Worm (Caenorhabditis elegans) whole organism, young adult: ENCODE measurements around the gene map-2.
A peak's percentile ranks its signal among the peaks of the same experiment; 100 is the strongest.
"Not testable (repeated sequence)": the region's sequence is repeated elsewhere in the genome, so short reads cannot be mapped to it uniquely, and the experiment has no call there.

Experiments used
- B0261.1 ChIP-seq: sonication (generic microtip); optimal IDR thresholded peaks from 2 replicates; lab custom pipeline; 2016; ENCODE audit warnings: mild to moderate bottlenecking, missing genetic modification characterization, moderate library complexity, missing compliant biosample characterization
- C06A6.2 ChIP-seq: fragments of 200-800 bp; sonication (Bioruptor generic); conservative IDR thresholded peaks from 2 replicates; pipeline ENCODE4 v1.3.6; 2022; ENCODE audit warnings: missing genetic modification characterization, missing compliant biosample characterization
- F49E8.2 ChIP-seq: sonication (generic microtip); optimal IDR thresholded peaks from 3 replicates; lab custom pipeline; 2017; ENCODE audit warnings: missing genetic modification characterization, mild to moderate bottlenecking, missing compliant biosample characterization, antibody characterized with exemption, moderate library complexity; ENCODE audit not compliant: insufficient read depth
- F52B5.7 ChIP-seq: sonication (generic microtip); optimal IDR thresholded peaks from 2 replicates; lab custom pipeline; 2016; ENCODE audit warnings: mild to moderate bottlenecking, missing genetic modification characterization, missing compliant biosample characterization
- Y79H2A.3 ChIP-seq: fragments of 200-800 bp; sonication (Bioruptor generic); conservative IDR thresholded peaks from 2 replicates; pipeline ENCODE4 v1.3.6; 2022; ENCODE audit warnings: missing genetic modification reagents, missing genetic modification characterization, missing compliant biosample characterization
- attf-6 ChIP-seq: fragments of 200-800 bp; sonication (Bioruptor generic); IDR thresholded peaks from 2 replicates; pipeline ENCODE4 v1.3.6; 2022; ENCODE audit warnings: missing genetic modification reagents, missing genetic modification characterization, missing compliant biosample characterization
- cebp-2 ChIP-seq: fragments of 200-800 bp; sonication (Bioruptor generic); IDR thresholded peaks from 2 replicates; pipeline ENCODE4 v1.3.6; 2022; ENCODE audit warnings: missing genetic modification characterization, missing compliant biosample characterization
- ceh-100 ChIP-seq: fragments of 200-800 bp; sonication (Bioruptor generic); IDR thresholded peaks from 2 replicates; pipeline ENCODE4 v1.3.6; 2022; ENCODE audit warnings: missing genetic modification reagents, missing genetic modification characterization, missing compliant biosample characterization
- ceh-27 ChIP-seq: fragments of 200-800 bp; sonication (Bioruptor generic); optimal IDR thresholded peaks from 2 replicates; lab custom pipeline; 2018; ENCODE audit warnings: mild to moderate bottlenecking, missing genetic modification characterization, moderate library complexity, missing compliant biosample characterization
- ceh-58 ChIP-seq: fragments of 200-800 bp; sonication (Bioruptor generic); IDR thresholded peaks from 2 replicates; pipeline ENCODE4 v1.3.6; 2022; ENCODE audit warnings: missing genetic modification characterization, missing compliant biosample characterization
- ceh-79 ChIP-seq: sonication (generic microtip); optimal IDR thresholded peaks from 2 replicates; lab custom pipeline; 2017; ENCODE audit warnings: mild to moderate bottlenecking, missing genetic modification characterization, missing compliant biosample characterization
- chd-7 ChIP-seq: sonication (generic microtip); optimal IDR thresholded peaks from 2 replicates; lab custom pipeline; 2016; ENCODE audit warnings: mild to moderate bottlenecking, missing genetic modification characterization, moderate library complexity, missing compliant biosample characterization
- dpff-1 ChIP-seq: sonication (generic microtip); optimal IDR thresholded peaks from 2 replicates; lab custom pipeline; 2017; ENCODE audit warnings: mild to moderate bottlenecking, missing genetic modification characterization, missing compliant biosample characterization
- efl-1 ChIP-seq: fragments of 150-350 bp; optimal IDR thresholded peaks from 2 replicates; lab custom pipeline; 2014; ENCODE audit warnings: missing biosample characterization, missing genetic modification reagents, missing genetic modification characterization
- hmg-20 ChIP-seq: fragments of 200-800 bp; sonication (Bioruptor generic); IDR thresholded peaks from 2 replicates; pipeline ENCODE4 v1.3.6; 2022; ENCODE audit warnings: missing genetic modification reagents, missing genetic modification characterization, missing compliant biosample characterization
- hsf-1 ChIP-seq: fragments of 200-800 bp; sonication (Bioruptor generic); IDR thresholded peaks from 2 replicates; pipeline ENCODE4 v1.3.6; 2022; ENCODE audit warnings: missing genetic modification reagents, missing genetic modification characterization, missing compliant biosample characterization
- let-607 ChIP-seq, 2 experiments: fragments of 200-800 bp in 1 of 2; sonication (Bioruptor generic) in 1 of 2; sonication (generic microtip) in 1 of 2; optimal IDR thresholded peaks; 2 replicates each; lab custom pipeline; 2016 to 2018; ENCODE audit warnings: mild to moderate bottlenecking in 2 of 2, missing compliant biosample characterization in 2 of 2, missing genetic modification characterization in 2 of 2, moderate library complexity in 2 of 2, missing genotype in 1 of 2
- lsy-27 ChIP-seq: sonication (generic microtip); optimal IDR thresholded peaks from 2 replicates; lab custom pipeline; 2017; ENCODE audit warnings: missing genetic modification characterization, mild to moderate bottlenecking, missing compliant biosample characterization, antibody characterized with exemption, missing genotype, borderline replicate concordance; ENCODE audit not compliant: insufficient read depth
- madf-8 ChIP-seq: fragments of 200-800 bp; sonication (Bioruptor generic); conservative IDR thresholded peaks from 2 replicates; pipeline ENCODE4 v1.3.6; 2022; ENCODE audit warnings: missing genetic modification reagents, missing genetic modification characterization, missing compliant biosample characterization
- nhr-179 ChIP-seq: sonication (generic microtip); optimal IDR thresholded peaks from 2 replicates; lab custom pipeline; 2016; ENCODE audit warnings: mild to moderate bottlenecking, missing genetic modification characterization, missing compliant biosample characterization
- rec-8 ChIP-seq, 2 experiments: sonication (generic microtip); optimal IDR thresholded peaks; 2 replicates each; lab custom pipeline; 2016; ENCODE audit warnings: mild to moderate bottlenecking in 2 of 2, missing genetic modification characterization in 2 of 2, missing genetic modification reagents in 2 of 2, missing genotype in 2 of 2, missing biosample characterization in 1 of 2, missing compliant biosample characterization in 1 of 2, moderate library complexity in 1 of 2
- rpc-1 ChIP-seq, 2 experiments: fragments of 150-350 bp in 1 of 2; sonication (generic microtip) in 1 of 2; optimal IDR thresholded peaks; 2 replicates each; lab custom pipeline; 2014 to 2018; ENCODE audit warnings: missing biosample characterization in 1 of 2, missing genetic modification characterization in 1 of 2, missing genetic modification reagents in 1 of 2, missing genotype in 1 of 2
- sdz-38 ChIP-seq: sonication (generic microtip); optimal IDR thresholded peaks from 2 replicates; lab custom pipeline; 2016; ENCODE audit warnings: missing genotype, missing genetic modification characterization, missing compliant biosample characterization
- sea-2 ChIP-seq: fragments of 200-800 bp; sonication (Bioruptor generic); IDR thresholded peaks from 2 replicates; pipeline ENCODE4 v1.3.6; 2022; ENCODE audit warnings: missing genetic modification characterization, missing compliant biosample characterization
- snpc-1.3 ChIP-seq: sonication (generic microtip); optimal IDR thresholded peaks from 2 replicates; lab custom pipeline; 2017; ENCODE audit warnings: missing genetic modification characterization, mild to moderate bottlenecking, missing compliant biosample characterization, antibody characterized with exemption, moderate library complexity, missing genotype, missing genetic modification reagents; ENCODE audit not compliant: insufficient read depth
- snpc-3.4 ChIP-seq: sonication (generic microtip); optimal IDR thresholded peaks from 2 replicates; lab custom pipeline; 2017; ENCODE audit warnings: missing genetic modification characterization, mild to moderate bottlenecking, missing compliant biosample characterization, antibody characterized with exemption, moderate library complexity, missing genotype, missing genetic modification reagents
- snpc-4 ChIP-seq, 5 experiments: fragments of 150-350 bp in 1 of 5; sonication (generic microtip) in 4 of 5; optimal IDR thresholded peaks; 2 replicates each; lab custom pipeline; 2014 to 2018; ENCODE audit warnings: missing genetic modification characterization in 5 of 5, missing biosample characterization in 3 of 5, antibody characterized with exemption in 2 of 5, mild to moderate bottlenecking in 2 of 5, missing compliant biosample characterization in 2 of 5, missing genotype in 2 of 5, moderate library complexity in 2 of 5, missing genetic modification reagents in 1 of 5
- somi-1 ChIP-seq: fragments of 200-800 bp; sonication (Bioruptor generic); optimal IDR thresholded peaks from 2 replicates; lab custom pipeline; 2018; ENCODE audit warnings: mild to moderate bottlenecking, missing genetic modification characterization, missing compliant biosample characterization
- ztf-6 ChIP-seq: fragments of 200-800 bp; sonication (Bioruptor generic); IDR thresholded peaks from 2 replicates; pipeline ENCODE4 v1.3.6; 2022; ENCODE audit warnings: missing genetic modification reagents, missing genetic modification characterization, missing compliant biosample characterization

Gene map-2

ce11 chrIV:16854790-16855189, at the start of gene map-2:
Gene map-2, minus strand, starts transcription at chrIV:16854890.
- TF ChIP-seq ceh-79 = no peak
- no peak for TF ChIP-seq sdz-38 (tag; lab: Kevin White, UChicago)
- TF ChIP-seq snpc-4 (GFP tag; optimal IDR thresholded peaks at IDR 0.05; lab: Kevin White, UChicago) = no peak
- TF ChIP-seq snpc-4 (tag; optimal IDR thresholded peaks at IDR 0.05; lab: Kevin White, UChicago) = peak in 1 of 4 experiments; percentile 62
- TF ChIP-seq efl-1 (GFP tag; lab: Kevin White, UChicago) = no peak
- no peak for TF ChIP-seq C06A6.2
- no peak for TF ChIP-seq sea-2 (GFP tag; lab: Robert Waterston, UW)
- TF ChIP-seq rec-8 (tag; optimal IDR thresholded peaks at IDR 0.05; lab: Kevin White, UChicago) = no peak
- no peak for TF ChIP-seq ztf-6 (GFP tag; lab: Robert Waterston, UW)

ce11 chrIV:16898205-16898604, 43.5 kb upstream of the map-2 start:
- TF ChIP-seq ceh-58 (GFP tag; lab: Robert Waterston, UW) = no peak
- TF ChIP-seq dpff-1 (tag; lab: Kevin White, UChicago) = no peak
- no peak for TF ChIP-seq ceh-27 (GFP tag; lab: Kevin White, UChicago)

ce11 chrIV:16895288-16895687, 40.6 kb upstream of the map-2 start, which contains the start of gene T06A10.2:
Gene T06A10.2, plus strand, starts transcription at chrIV:16895588.
- TF ChIP-seq nhr-179 (tag; lab: Kevin White, UChicago); lsy-27 (tag; lab: Kevin White, UChicago); hmg-20: not testable (repeated sequence)

- TF ChIP-seq B0261.1 (tag; lab: Kevin White, UChicago) (no peak), F52B5.7 (tag; lab: Kevin White, UChicago) (no peak), snpc-1.3 (tag; lab: Kevin White, UChicago) (no peak), cebp-2 (GFP tag; lab: Robert Waterston, UW) (no peak), F49E8.2 (no peak), snpc-4 (GFP tag; optimal IDR thresholded peaks at IDR 0.05; lab: Kevin White, UChicago) (no peak), snpc-4 (tag; optimal IDR thresholded peaks at IDR 0.05; lab: Kevin White, UChicago) (peak in 1 of 4 experiments; percentile 52), attf-6 (peak; percentile 55; the same call in 1 of the 2 replicates), rpc-1 (optimal IDR thresholded peaks at IDR 0.05; lab: Kevin White, UChicago) (no peak), rpc-1 (tag; optimal IDR thresholded peaks at IDR 0.05; lab: Kevin White, UChicago) (no peak), chd-7 (tag; lab: Kevin White, UChicago) (no peak), ceh-27 (GFP tag; lab: Kevin White, UChicago) (no peak), Y79H2A.3 (GFP tag; lab: Robert Waterston, UW) (no peak), madf-8 (GFP tag; lab: Robert Waterston, UW) (no peak), somi-1 (no peak), let-607 (tag; optimal IDR thresholded peaks at IDR 0.05; lab: Kevin White, UChicago) (no peak), snpc-3.4 (tag; lab: Kevin White, UChicago) (no peak)
- TF ChIP-seq, all 124 proteins: peak for 2
Measured at ce11 chrIV:16888580-16888979, 33.9 kb upstream of the map-2 start.

- peak; percentile 64 for TF ChIP-seq ceh-100
- peak; percentile 25; the same call in 1 of the 2 replicates for TF ChIP-seq attf-6
- TF ChIP-seq hsf-1 = peak; percentile 97
Measured at ce11 chrIV:16882414-16882813, 27.7 kb upstream of the map-2 start.
